Worm (Caenorhabditis elegans) whole organism, L4/young adult: ENCODE data around the gene C39E9.7.

Experiments
- W03F9.2 ChIP-seq: fragments of 150-350 bp; optimal IDR thresholded peaks from 2 replicates; lab custom pipeline; 2014; ENCODE audit warnings: missing biosample characterization, missing genetic modification characterization
- him-1 ChIP-seq: sonication (generic microtip); optimal IDR thresholded peaks from 2 replicates; lab custom pipeline; 2016; ENCODE audit warnings: missing genotype, missing genetic modification reagents, missing genetic modification characterization, missing compliant biosample characterization

- TF ChIP-seq him-1 (tag; lab: Kevin White, UChicago) (no peak), W03F9.2 (tag; lab: Kevin White, UChicago) (no peak)
Measured at ce11 chrIV:13066044-13066443, 10.5 kb downstream of the C39E9.7 start.
